ENCODE assay signal across 3 fruit fly cellular contexts in the genomic region with DNA sequence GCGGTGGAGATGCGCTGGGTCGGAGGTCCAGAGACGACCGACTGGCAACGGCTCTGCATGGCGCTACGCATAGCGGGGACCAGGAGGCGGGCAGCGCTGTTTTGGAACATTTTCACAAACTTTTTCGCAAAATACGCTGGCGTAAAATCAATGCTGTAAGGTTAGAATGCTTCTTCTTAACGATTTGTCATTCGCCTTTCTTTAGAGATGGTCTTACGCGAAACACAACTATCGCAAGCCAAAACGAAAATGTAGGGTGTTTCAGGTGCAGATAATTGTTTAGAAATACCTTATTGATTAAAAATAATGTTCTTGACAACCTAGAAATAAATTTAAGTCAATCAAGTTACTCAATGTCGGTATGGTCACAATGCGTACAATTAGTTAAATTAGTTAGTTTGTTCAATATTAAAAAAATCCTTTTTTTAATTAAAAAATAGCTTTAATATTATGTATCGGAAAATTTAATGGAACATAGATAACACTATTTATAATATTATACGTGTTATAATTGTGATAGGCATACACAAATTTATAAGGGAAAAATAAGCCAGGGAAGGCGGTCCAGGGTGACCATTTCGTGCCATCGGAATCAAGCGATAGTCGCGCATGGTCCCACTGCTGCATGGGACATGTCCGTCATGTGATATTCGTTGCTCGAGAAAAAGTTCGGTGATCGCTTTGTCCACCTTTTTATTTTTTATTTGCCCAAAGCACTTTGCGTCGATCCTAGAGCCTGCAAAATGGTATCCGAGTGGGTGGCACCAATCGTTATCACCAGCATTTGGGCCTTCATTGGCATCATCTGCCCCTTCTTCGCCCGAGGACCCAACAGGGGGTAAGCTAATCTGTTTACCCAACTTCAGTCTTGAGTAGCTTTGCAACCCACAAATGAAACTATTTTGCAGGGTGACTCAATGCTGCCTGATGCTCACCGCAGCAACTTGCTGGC.
TF ChIP-seq lines count a peak whose summit lies in the region.

A gene (minus strand): TSS at position 203 of the 952 bp plus-strand sequence.
A gene (plus strand): TSS at position 618 of the 952 bp plus-strand sequence.

TF ChIP-seq in whole organism, adult, 20 proteins besides CTCF, POLR2A, EP300 and RAD21 (continued from another document):
- TF ChIP-seq kay (GFP tag; lab: Kevin White, UChicago; ENCODE audit: borderline replicate concordance): no peak
- TF ChIP-seq CG1620 (GFP tag; optimal IDR thresholded peaks at IDR 0.05; lab: Kevin White, UChicago): peak; percentile 64
- TF ChIP-seq CG12768 (GFP tag; optimal IDR thresholded peaks at IDR 0.05; lab: Kevin White, UChicago): peak; percentile 2
- TF ChIP-seq Crg-1 (GFP tag; optimal IDR thresholded peaks at IDR 0.05; lab: Kevin White, UChicago): peak; percentile 63
- TF ChIP-seq cic (GFP tag; optimal IDR thresholded peaks at IDR 0.05; lab: Kevin White, UChicago): peak; percentile 38

TF ChIP-seq in whole organism, embryonic, 481 proteins besides CTCF, POLR2A, EP300 and RAD21 (continued from another document and continues in another):
- TF ChIP-seq CG12659 (GFP tag; optimal IDR thresholded peaks at IDR 0.05; lab: Kevin White, UChicago): peak; percentile 79
- TF ChIP-seq CG16779 (GFP tag; IDR thresholded peaks at IDR 0.05; lab: Robert Waterston, UW): peak; percentile 48; the same call in 1 of the 2 replicates
- no peak for TF ChIP-seq CG11723 (GFP tag; optimal IDR thresholded peaks at IDR 0.05; lab: Kevin White, UChicago)
- TF ChIP-seq kah (GFP tag; optimal IDR thresholded peaks at IDR 0.05; lab: Kevin White, UChicago): peak; percentile 10
- no peak for TF ChIP-seq wek (GFP tag; optimal IDR thresholded peaks at IDR 0.05; lab: Kevin White, UChicago)
- no peak for TF ChIP-seq CG4707 (GFP tag; optimal IDR thresholded peaks at IDR 0.05; lab: Kevin White, UChicago)
- peak; percentile 21 for TF ChIP-seq HmgD (GFP tag; optimal IDR thresholded peaks at IDR 0.05; lab: Kevin White, UChicago)
- no peak for TF ChIP-seq dan (GFP tag; IDR thresholded peaks at IDR 0.05; lab: Robert Waterston, UW)
- peak; percentile 50 to 51 for TF ChIP-seq chif (GFP tag; optimal IDR thresholded peaks at IDR 0.05; lab: Kevin White, UChicago)
- TF ChIP-seq CG14965 (GFP tag; optimal IDR thresholded peaks at IDR 0.05; lab: Kevin White, UChicago; ENCODE audit: borderline replicate concordance): no peak
- no peak for TF ChIP-seq CG7987 (GFP tag; optimal IDR thresholded peaks at IDR 0.05; lab: Kevin White, UChicago)
- TF ChIP-seq CG6765 (GFP tag; optimal IDR thresholded peaks at IDR 0.05; lab: Kevin White, UChicago): no peak
- TF ChIP-seq aop (GFP tag; IDR thresholded peaks at IDR 0.05; lab: Robert Waterston, UW): peak; percentile 11; the same call in 1 of the 2 replicates
- TF ChIP-seq tin (GFP tag; optimal IDR thresholded peaks at IDR 0.05; lab: Kevin White, UChicago): peak; percentile 64
- TF ChIP-seq da (GFP tag; optimal IDR thresholded peaks at IDR 0.05; lab: Kevin White, UChicago): no peak
- peak; percentile 58; the same call in 1 of the 2 replicates for TF ChIP-seq klu (GFP tag; IDR thresholded peaks at IDR 0.05; lab: Robert Waterston, UW)
- TF ChIP-seq ap (GFP tag; IDR thresholded peaks at IDR 0.05; lab: Robert Waterston, UW): no peak
- no peak for TF ChIP-seq Lim3 (GFP tag; IDR thresholded peaks at IDR 0.05; lab: Robert Waterston, UW)
- TF ChIP-seq h (optimal IDR thresholded peaks at IDR 0.05; lab: Kevin White, UChicago): no peak
- TF ChIP-seq CG8765 (GFP tag; IDR thresholded peaks at IDR 0.05; lab: Robert Waterston, UW): no peak
- TF ChIP-seq CG34422 (GFP tag; IDR thresholded peaks at IDR 0.05; lab: Robert Waterston, UW): peak; percentile 66
- TF ChIP-seq Side (GFP tag; optimal IDR thresholded peaks at IDR 0.05; lab: Kevin White, UChicago): no peak
- TF ChIP-seq ase (GFP tag; IDR thresholded peaks at IDR 0.05; lab: Robert Waterston, UW): no peak
- no peak for TF ChIP-seq CG12219 (GFP tag; optimal IDR thresholded peaks at IDR 0.05; lab: Kevin White, UChicago)
- no peak for TF ChIP-seq nom (GFP tag; optimal IDR thresholded peaks at IDR 0.05; lab: Kevin White, UChicago)
- peak; percentile 42 for TF ChIP-seq CG8290 (GFP tag; optimal IDR thresholded peaks at IDR 0.05; lab: Kevin White, UChicago)
- TF ChIP-seq CG8290 (tag; optimal IDR thresholded peaks at IDR 0.05; lab: Kevin White, UChicago): peak; percentile 51 to 86
- TF ChIP-seq CG33557 (GFP tag; optimal IDR thresholded peaks at IDR 0.05; lab: Kevin White, UChicago): peak; percentile 32
- TF ChIP-seq CG17385 (GFP tag; optimal IDR thresholded peaks at IDR 0.05; lab: Kevin White, UChicago): peak; percentile 97
- TF ChIP-seq pb (GFP tag; optimal IDR thresholded peaks at IDR 0.05; lab: Kevin White, UChicago): no peak
- TF ChIP-seq HmgZ (tag; optimal IDR thresholded peaks at IDR 0.05; lab: Kevin White, UChicago): peak; percentile 63
- no peak for TF ChIP-seq en (GFP tag; optimal IDR thresholded peaks at IDR 0.05; lab: Kevin White, UChicago)
- TF ChIP-seq ci (GFP tag; IDR thresholded peaks at IDR 0.05; lab: Robert Waterston, UW): peak; percentile 63
- TF ChIP-seq al (GFP tag; IDR thresholded peaks at IDR 0.05; lab: Robert Waterston, UW): peak; percentile 57; the same call in 1 of the 2 replicates
- 0 out of 3 replicates have a peak, but pooled peaks have one; percentile 15 for TF ChIP-seq croc (GFP tag; conservative IDR thresholded peaks at IDR 0.05; lab: Robert Waterston, UW)
- no peak for TF ChIP-seq ash1 (GFP tag; optimal IDR thresholded peaks at IDR 0.05; lab: Kevin White, UChicago)
- TF ChIP-seq CG12071 (GFP tag; optimal IDR thresholded peaks at IDR 0.05; lab: Kevin White, UChicago): no peak
- TF ChIP-seq sc (optimal IDR thresholded peaks at IDR 0.05; lab: Kevin White, UChicago): no peak
- no peak for TF ChIP-seq sc (GFP tag; optimal IDR thresholded peaks at IDR 0.05; lab: Kevin White, UChicago)
- peak; percentile 64 for TF ChIP-seq esg (GFP tag; conservative IDR thresholded peaks at IDR 0.05; lab: Robert Waterston, UW)
- no peak for TF ChIP-seq cas (GFP tag; IDR thresholded peaks at IDR 0.05; lab: Robert Waterston, UW)
- TF ChIP-seq Atf6 (GFP tag; IDR thresholded peaks at IDR 0.05; lab: Robert Waterston, UW): peak; percentile 48; the same call in 1 of the 2 replicates
- peak; percentile 1 for TF ChIP-seq luna (GFP tag; optimal IDR thresholded peaks at IDR 0.05; lab: Kevin White, UChicago)
- no peak for TF ChIP-seq Hmx (GFP tag; optimal IDR thresholded peaks at IDR 0.05; lab: Kevin White, UChicago)
- no peak for TF ChIP-seq CG11398 (GFP tag; optimal IDR thresholded peaks at IDR 0.05; lab: Kevin White, UChicago)
- no peak for TF ChIP-seq CG15514 (GFP tag; optimal IDR thresholded peaks at IDR 0.05; lab: Kevin White, UChicago)
- TF ChIP-seq CG7786 (GFP tag; optimal IDR thresholded peaks at IDR 0.05; lab: Kevin White, UChicago): peak; percentile 30
- TF ChIP-seq prd (optimal IDR thresholded peaks at IDR 0.05; lab: Kevin White, UChicago): no peak
- TF ChIP-seq prd (GFP tag; IDR thresholded peaks at IDR 0.05; lab: Robert Waterston, UW): peak; percentile 78; the same call in 2 of the 3 replicates
- TF ChIP-seq CG18476 (GFP tag; optimal IDR thresholded peaks at IDR 0.05; lab: Kevin White, UChicago): peak; percentile 14
- peak; percentile 69 for TF ChIP-seq CG6791 (GFP tag; IDR thresholded peaks at IDR 0.05; lab: Robert Waterston, UW; ENCODE audit: partially characterized antibody)
- no peak for TF ChIP-seq CG17912 (GFP tag; optimal IDR thresholded peaks at IDR 0.05; lab: Kevin White, UChicago)
- TF ChIP-seq Deaf1 (tag; optimal IDR thresholded peaks at IDR 0.05; lab: Kevin White, UChicago): no peak
- TF ChIP-seq CG1832 (GFP tag; optimal IDR thresholded peaks at IDR 0.05; lab: Kevin White, UChicago): no peak
- 0 out of 2 replicates have a peak, but pooled peaks have one; percentile 28 for TF ChIP-seq tna (GFP tag; IDR thresholded peaks at IDR 0.05; lab: Robert Waterston, UW; ENCODE audit: partially characterized antibody)
- TF ChIP-seq ken (GFP tag; IDR thresholded peaks at IDR 0.05; lab: Robert Waterston, UW): no peak; the same call in 2 of the 3 replicates

TF ChIP-seq in whole organism, prepupa, 60 proteins besides CTCF, POLR2A, EP300 and RAD21 (continued from another document):
- TF ChIP-seq fd59A (GFP tag; optimal IDR thresholded peaks at IDR 0.05; lab: Kevin White, UChicago) (no peak), CG9139 (GFP tag; optimal IDR thresholded peaks at IDR 0.05; lab: Kevin White, UChicago) (no peak), fd85E (GFP tag; optimal IDR thresholded peaks at IDR 0.05; lab: Kevin White, UChicago) (no peak), Hr38 (GFP tag; optimal IDR thresholded peaks at IDR 0.05; lab: Kevin White, UChicago) (no peak), Eip93F (GFP tag; optimal IDR thresholded peaks at IDR 0.05; lab: Kevin White, UChicago) (no peak), CG7368 (GFP tag; optimal IDR thresholded peaks at IDR 0.05; lab: Kevin White, UChicago) (no peak), Eip75B (GFP tag; optimal IDR thresholded peaks at IDR 0.05; lab: Kevin White, UChicago) (no peak), svp (GFP tag; lab: Kevin White, UChicago) (no peak), Eip78C (GFP tag; lab: Kevin White, UChicago) (peak; percentile 80), CG11902 (GFP tag; optimal IDR thresholded peaks at IDR 0.05; lab: Kevin White, UChicago) (peak; percentile 55), dac (GFP tag; optimal IDR thresholded peaks at IDR 0.05; lab: Kevin White, UChicago) (no peak), CG11294 (GFP tag; IDR thresholded peaks at IDR 0.05; lab: Robert Waterston, UW) (no peak), CG6163 (GFP tag; IDR thresholded peaks at IDR 0.05; lab: Robert Waterston, UW) (no peak), lz (GFP tag; optimal IDR thresholded peaks at IDR 0.05; lab: Kevin White, UChicago) (peak; percentile 63), vri (GFP tag; optimal IDR thresholded peaks at IDR 0.05; lab: Kevin White, UChicago) (peak; percentile 66), Sox15 (GFP tag; optimal IDR thresholded peaks at IDR 0.05; lab: Kevin White, UChicago) (peak; percentile 54), Lpt (GFP tag; optimal IDR thresholded peaks at IDR 0.05; lab: Kevin White, UChicago) (no peak), CG3032 (tag; optimal IDR thresholded peaks at IDR 0.05; lab: Kevin White, UChicago) (peak; percentile 30), Ets21C (GFP tag; optimal IDR thresholded peaks at IDR 0.05; lab: Kevin White, UChicago) (peak; percentile 39), spab (GFP tag; optimal IDR thresholded peaks at IDR 0.05; lab: Kevin White, UChicago) (no peak), CG34406 (GFP tag; optimal IDR thresholded peaks at IDR 0.05; lab: Kevin White, UChicago) (no peak), Sox14 (GFP tag; optimal IDR thresholded peaks at IDR 0.05; lab: Kevin White, UChicago) (peak; percentile 25), CG31627 (GFP tag; optimal IDR thresholded peaks at IDR 0.05; lab: Kevin White, UChicago) (peak; percentile 67), Blimp-1 (GFP tag; optimal IDR thresholded peaks at IDR 0.05; lab: Kevin White, UChicago) (no peak), esn (GFP tag; optimal IDR thresholded peaks at IDR 0.05; lab: Kevin White, UChicago) (peak; percentile 67), salr (GFP tag; optimal IDR thresholded peaks at IDR 0.05; lab: Kevin White, UChicago) (no peak), net (GFP tag; optimal IDR thresholded peaks at IDR 0.05; lab: Kevin White, UChicago) (no peak), Smox (GFP tag; optimal IDR thresholded peaks at IDR 0.05; lab: Kevin White, UChicago) (no peak), CG6854 (GFP tag; optimal IDR thresholded peaks at IDR 0.05; lab: Kevin White, UChicago) (no peak), CG3919 (GFP tag; optimal IDR thresholded peaks at IDR 0.05; lab: Kevin White, UChicago) (no peak), acj6 (GFP tag; optimal IDR thresholded peaks at IDR 0.05; lab: Kevin White, UChicago) (no peak), pdm3 (GFP tag; optimal IDR thresholded peaks at IDR 0.05; lab: Kevin White, UChicago) (no peak), CG10669 (GFP tag; optimal IDR thresholded peaks at IDR 0.05; lab: Kevin White, UChicago) (no peak)
